Fruit fly (Drosophila melanogaster) whole organism, embryonic: Measurements from ENCODE around the gene sle.

Experiments
- Awh ChIP-seq: fragments of 200-800 bp; sonication (Bioruptor generic); IDR thresholded peaks from 2 replicates; pipeline ENCODE4, ENCODE4 v1.3.6; 2022; ENCODE audit warnings: missing biosample characterization, missing genetic modification characterization
- B-H1 ChIP-seq: fragments of 200-800 bp; sonication (Bioruptor generic); IDR thresholded peaks from 3 replicates; pipeline ENCODE4 v1.3.6; 2022; ENCODE audit warnings: missing biosample characterization, missing genetic modification characterization
- CG10267 ChIP-seq: fragments of 200-800 bp; sonication (Bioruptor generic); optimal IDR thresholded peaks from 2 replicates; lab custom pipeline; 2018; ENCODE audit warnings: missing biosample characterization, mild to moderate bottlenecking, missing genetic modification characterization, moderate library complexity
- CG10431 ChIP-seq: fragments of 200-800 bp; sonication (Bioruptor generic); optimal IDR thresholded peaks from 3 replicates; lab custom pipeline; 2018; ENCODE audit warnings: missing biosample characterization, mild to moderate bottlenecking, missing genetic modification characterization
- CG12659 ChIP-seq: fragments of 200-800 bp; sonication (Bioruptor generic); optimal IDR thresholded peaks from 3 replicates; lab custom pipeline; 2017; ENCODE audit warnings: mild to moderate bottlenecking, missing biosample characterization, missing genetic modification reagents, missing genetic modification characterization
- CG12769 ChIP-seq: fragments of 200-800 bp; sonication (Bioruptor generic); optimal IDR thresholded peaks from 2 replicates; lab custom pipeline; 2019; ENCODE audit warnings: missing biosample characterization, mild to moderate bottlenecking, missing genetic modification characterization, moderate library complexity
- CG12942 ChIP-seq: fragments of 200-800 bp; sonication (Bioruptor generic); optimal IDR thresholded peaks from 3 replicates; lab custom pipeline; 2016; ENCODE audit warnings: missing biosample characterization, missing genetic modification characterization
- CG16815 ChIP-seq: fragments of 200-800 bp; sonication (Bioruptor generic); optimal IDR thresholded peaks from 3 replicates; lab custom pipeline; 2017; ENCODE audit warnings: missing biosample characterization, mild to moderate bottlenecking, missing genetic modification characterization
- CG1832 ChIP-seq: fragments of 200-800 bp; sonication (Bioruptor generic); optimal IDR thresholded peaks from 2 replicates; lab custom pipeline; 2017; ENCODE audit warnings: missing biosample characterization, mild to moderate bottlenecking, missing genetic modification characterization, inconsistent platforms
- CG2120 ChIP-seq: fragments of 200-800 bp; sonication (Bioruptor generic); optimal IDR thresholded peaks from 3 replicates; lab custom pipeline; 2016; ENCODE audit warnings: missing biosample characterization, missing genetic modification characterization
- CG2199 ChIP-seq: fragments of 200-800 bp; sonication (Bioruptor generic); IDR thresholded peaks from 3 replicates; pipeline ENCODE4 v1.3.6; 2022; ENCODE audit warnings: missing biosample characterization, missing genetic modification characterization
- CG30020 ChIP-seq: fragments of 200-800 bp; optimal IDR thresholded peaks from 2 replicates; lab custom pipeline; 2019; ENCODE audit warnings: missing biosample characterization, mild to moderate bottlenecking, missing genetic modification characterization, moderate library complexity
- CG32767 ChIP-seq: fragments of 200-800 bp; sonication (Bioruptor generic); IDR thresholded peaks from 2 replicates; pipeline ENCODE4 v1.3.6; 2022; ENCODE audit warnings: missing biosample characterization, missing genetic modification characterization
- CG7372 ChIP-seq: fragments of 200-800 bp; sonication (Bioruptor generic); IDR thresholded peaks from 2 replicates; pipeline ENCODE4 v1.3.6; 2022; ENCODE audit warnings: missing biosample characterization, missing genetic modification characterization
- CG8388 ChIP-seq: fragments of 200-800 bp; sonication (Bioruptor generic); optimal IDR thresholded peaks from 2 replicates; lab custom pipeline; 2019; ENCODE audit warnings: missing biosample characterization, mild to moderate bottlenecking, missing genetic modification characterization, moderate library complexity
- CrebB ChIP-seq: fragments of 200-800 bp; sonication (Bioruptor generic); optimal IDR thresholded peaks from 3 replicates; lab custom pipeline; 2018; ENCODE audit warnings: missing biosample characterization, mild to moderate bottlenecking, missing genetic modification characterization
- HLH3B ChIP-seq: fragments of 200-800 bp; sonication (Bioruptor generic); IDR thresholded peaks from 2 replicates; pipeline ENCODE4 v1.3.6; 2022; ENCODE audit warnings: missing biosample characterization, missing genetic modification characterization
- HLHmδ ChIP-seq: fragments of 200-800 bp; sonication (Bioruptor generic); optimal IDR thresholded peaks from 2 replicates; lab custom pipeline; 2018; ENCODE audit warnings: missing biosample characterization, mild to moderate bottlenecking, missing genetic modification characterization, moderate library complexity
- Hey ChIP-seq: fragments of 200-800 bp; sonication (Bioruptor generic); optimal IDR thresholded peaks from 3 replicates; lab custom pipeline; 2018; ENCODE audit warnings: missing biosample characterization, mild to moderate bottlenecking, missing genetic modification characterization
- Jarid2 ChIP-seq: fragments of 200-800 bp; sonication (Bioruptor generic); optimal IDR thresholded peaks from 3 replicates; lab custom pipeline; 2017; ENCODE audit warnings: mild to moderate bottlenecking, missing biosample characterization, missing genetic modification reagents, missing genetic modification characterization
- Kr ChIP-seq: fragments of 200-800 bp; sonication (Bioruptor generic); optimal IDR thresholded peaks from 2 replicates; lab custom pipeline; 2017; ENCODE audit warnings: missing biosample characterization, mild to moderate bottlenecking, missing genetic modification characterization
- Lim3 ChIP-seq: fragments of 200-800 bp; sonication (Bioruptor generic); IDR thresholded peaks from 2 replicates; pipeline ENCODE4 v1.3.6; 2022; ENCODE audit warnings: missing biosample characterization, missing genetic modification characterization
- Opbp ChIP-seq: fragments of 200-800 bp; sonication (Bioruptor generic); IDR thresholded peaks from 3 replicates; pipeline ENCODE4 v1.3.6; 2022; ENCODE audit warnings: missing biosample characterization, missing genetic modification characterization; ENCODE audit not compliant: partially characterized antibody
- Pdp1 ChIP-seq, 2 experiments: fragments of 200-800 bp; sonication (Bioruptor generic); optimal IDR thresholded peaks; 3 replicates each; lab custom pipeline; 2016; ENCODE audit warnings: missing biosample characterization in 2 of 2, missing genetic modification characterization in 2 of 2, mild to moderate bottlenecking in 1 of 2, moderate library complexity in 1 of 2
- Sox102F ChIP-seq: fragments of 200-800 bp; sonication (Bioruptor generic); optimal IDR thresholded peaks from 2 replicates; lab custom pipeline; 2018; ENCODE audit warnings: missing biosample characterization, mild to moderate bottlenecking, missing genetic modification characterization, moderate library complexity
- Tbp ChIP-seq: fragments of >200 bp; optimal IDR thresholded peaks from 2 replicates; lab custom pipeline; 2018; ENCODE audit warnings: missing biosample characterization, missing genetic modification characterization
- Trl ChIP-seq, 3 experiments: fragments of >200 bp in 2 of 3; fragments of 200-800 bp in 1 of 3; sonication (Bioruptor generic) in 1 of 3; optimal IDR thresholded peaks; 2 replicates in 1 of 3; 3 replicates in 2 of 3; lab custom pipeline; 2016 to 2017; ENCODE audit warnings: missing biosample characterization in 1 of 3, missing genetic modification characterization in 1 of 3
- ab ChIP-seq: fragments of 200-800 bp; sonication (Bioruptor generic); optimal IDR thresholded peaks from 2 replicates; lab custom pipeline; 2016; ENCODE audit warnings: missing biosample characterization, missing genetic modification characterization
- ac ChIP-seq: fragments of 200-800 bp; sonication (Bioruptor generic); optimal IDR thresholded peaks from 3 replicates; lab custom pipeline; 2017; ENCODE audit warnings: missing biosample characterization, mild to moderate bottlenecking, missing genetic modification characterization
- al ChIP-seq: fragments of 200-800 bp; sonication (Bioruptor generic); IDR thresholded peaks from 2 replicates; pipeline ENCODE4 v1.3.6; 2022; ENCODE audit warnings: missing biosample characterization, missing genetic modification characterization
- bab2 ChIP-seq: fragments of 200-800 bp; sonication (Bioruptor generic); optimal IDR thresholded peaks from 2 replicates; lab custom pipeline; 2016; ENCODE audit warnings: missing biosample characterization, missing genetic modification characterization
- bbx ChIP-seq: fragments of 200-800 bp; sonication (Bioruptor generic); IDR thresholded peaks from 2 replicates; pipeline ENCODE4 v1.3.6; 2022; ENCODE audit warnings: missing biosample characterization, missing genetic modification characterization; ENCODE audit not compliant: partially characterized antibody
- cg ChIP-seq: fragments of 200-800 bp; sonication (Bioruptor generic); optimal IDR thresholded peaks from 3 replicates; lab custom pipeline; 2019; ENCODE audit warnings: missing biosample characterization, mild to moderate bottlenecking, missing genetic modification characterization, moderate library complexity
- chinmo ChIP-seq: fragments of 200-800 bp; sonication (Bioruptor generic); IDR thresholded peaks from 4 replicates; pipeline ENCODE4 v1.3.6; 2022; ENCODE audit warnings: missing biosample characterization, missing genetic modification characterization; ENCODE audit not compliant: partially characterized antibody
- cwo ChIP-seq: fragments of 200-800 bp; sonication (Bioruptor generic); optimal IDR thresholded peaks from 3 replicates; lab custom pipeline; 2017; ENCODE audit warnings: missing biosample characterization, missing genetic modification characterization, mild to moderate bottlenecking, moderate library complexity, missing genetic modification reagents
- dm ChIP-seq: fragments of 200-800 bp; sonication (Bioruptor generic); optimal IDR thresholded peaks from 3 replicates; lab custom pipeline; 2016; ENCODE audit warnings: missing biosample characterization, missing genetic modification characterization
- eve ChIP-seq, 2 experiments: fragments of >200 bp; optimal IDR thresholded peaks; 2 replicates each; lab custom pipeline; 2017; ENCODE audit warnings: missing biosample characterization in 2 of 2, missing genetic modification characterization in 2 of 2
- exex ChIP-seq: fragments of 200-800 bp; sonication (Bioruptor generic); optimal IDR thresholded peaks from 4 replicates; lab custom pipeline; 2018; ENCODE audit warnings: missing biosample characterization, mild to moderate bottlenecking, missing genetic modification characterization, moderate library complexity
- gt ChIP-seq: fragments of 200-800 bp; sonication (Bioruptor generic); IDR thresholded peaks from 2 replicates; pipeline ENCODE4 v1.3.6; 2022; ENCODE audit warnings: missing biosample characterization, missing genetic modification characterization
- hbn ChIP-seq: fragments of 200-800 bp; sonication (Bioruptor generic); IDR thresholded peaks from 2 replicates; pipeline ENCODE4 v1.3.6; 2022; ENCODE audit warnings: missing biosample characterization, missing genetic modification characterization; ENCODE audit not compliant: partially characterized antibody
- knrl ChIP-seq: fragments of 200-800 bp; sonication (Bioruptor generic); IDR thresholded peaks from 3 replicates; pipeline ENCODE4 v1.3.6; 2022; ENCODE audit warnings: missing biosample characterization, missing genetic modification characterization; ENCODE audit not compliant: partially characterized antibody
- nau ChIP-seq: fragments of 200-800 bp; sonication (Bioruptor generic); optimal IDR thresholded peaks from 3 replicates; lab custom pipeline; 2017; ENCODE audit warnings: missing biosample characterization, mild to moderate bottlenecking, missing genetic modification characterization, missing genetic modification reagents
- sd ChIP-seq: fragments of 200-800 bp; sonication (Bioruptor generic); optimal IDR thresholded peaks from 3 replicates; lab custom pipeline; 2018; ENCODE audit warnings: missing biosample characterization, mild to moderate bottlenecking, missing genetic modification characterization, moderate library complexity
- sima ChIP-seq: fragments of 200-800 bp; sonication (Bioruptor generic); optimal IDR thresholded peaks from 2 replicates; lab custom pipeline; 2016; ENCODE audit warnings: missing biosample characterization, missing genetic modification characterization
- tll ChIP-seq, 2 experiments: fragments of 200-800 bp in 1 of 2; fragments of >200 bp in 1 of 2; sonication (Bioruptor generic) in 1 of 2; optimal IDR thresholded peaks; 2 replicates each; lab custom pipeline; 2017 to 2019; ENCODE audit warnings: missing biosample characterization in 2 of 2, missing genetic modification characterization in 2 of 2, mild to moderate bottlenecking in 1 of 2, moderate library complexity in 1 of 2
- vnd ChIP-seq: fragments of 200-800 bp; sonication (Bioruptor generic); IDR thresholded peaks from 3 replicates; pipeline ENCODE4 v1.3.6; 2022; ENCODE audit warnings: missing biosample characterization, missing genetic modification characterization; ENCODE audit not compliant: partially characterized antibody
- zen2 ChIP-seq: fragments of 200-800 bp; sonication (Bioruptor generic); IDR thresholded peaks from 3 replicates; pipeline ENCODE4 v1.3.6; 2022; ENCODE audit warnings: missing biosample characterization, missing genetic modification characterization; ENCODE audit not compliant: partially characterized antibody
- zfh1 ChIP-seq: fragments of 200-800 bp; sonication (Bioruptor generic); IDR thresholded peaks from 3 replicates; pipeline ENCODE4 v1.3.6; 2022; ENCODE audit warnings: missing biosample characterization, missing genetic modification characterization

Gene sle

DNA sequence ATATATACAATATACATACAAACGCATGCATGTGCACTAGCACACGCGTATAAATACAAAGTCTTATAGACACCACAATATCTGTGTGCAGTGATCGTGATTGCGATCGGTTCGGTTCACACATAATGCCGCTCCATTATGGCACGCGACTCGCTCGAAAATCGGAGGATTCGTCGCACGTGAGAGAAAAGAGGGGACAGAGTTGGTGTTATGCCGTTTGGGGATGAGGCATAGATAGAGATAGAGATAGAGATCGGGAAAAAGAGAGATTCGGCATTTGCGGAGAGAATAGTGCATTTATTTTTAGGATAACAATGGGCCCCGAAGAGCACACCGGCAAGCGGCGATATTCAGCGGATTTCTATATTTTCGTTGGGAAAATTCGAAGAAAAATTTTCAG lies 48.7 kb upstream of the sle start:
- TF ChIP-seq gt, result no peak
- TF ChIP-seq Hey (tag; lab: Kevin White, UChicago), result no peak
- no peak for TF ChIP-seq Lim3 (GFP tag; lab: Robert Waterston, UW)
- TF ChIP-seq Kr (GFP tag; lab: Kevin White, UChicago), result no peak
- TF ChIP-seq al (GFP tag; lab: Robert Waterston, UW), result no peak
- TF ChIP-seq hbn (GFP tag; lab: Robert Waterston, UW), result no peak
- peak; percentile 55 for TF ChIP-seq Sox102F (GFP tag; lab: Kevin White, UChicago)
- no peak for TF ChIP-seq CG10431
- TF ChIP-seq CrebB (tag; lab: Kevin White, UChicago), result no peak
- no peak for TF ChIP-seq sima (GFP tag; lab: Kevin White, UChicago)
- TF ChIP-seq CG16815 (GFP tag; lab: Kevin White, UChicago), result no peak
- no peak for TF ChIP-seq CG12659 (GFP tag; lab: Kevin White, UChicago)
- 0 out of 3 replicates have a peak, but pooled peaks have one; percentile 11 for TF ChIP-seq zen2
- peak; percentile 57 for TF ChIP-seq cg (GFP tag; lab: Kevin White, UChicago)
- no peak for TF ChIP-seq ab (GFP tag; lab: Kevin White, UChicago)
- peak; percentile 32 to 46 for TF ChIP-seq Trl (optimal IDR thresholded peaks at IDR 0.05; lab: Kevin White, UChicago)
- TF ChIP-seq Trl (GFP tag; optimal IDR thresholded peaks at IDR 0.05; lab: Kevin White, UChicago), result no peak
- no peak for TF ChIP-seq B-H1 (GFP tag; lab: Robert Waterston, UW)
- no peak for TF ChIP-seq CG10267 (tag; lab: Kevin White, UChicago)
- TF ChIP-seq bab2 (GFP tag; lab: Kevin White, UChicago), result no peak
- TF ChIP-seq exex (tag; lab: Kevin White, UChicago), result no peak
- TF ChIP-seq Awh (GFP tag; lab: Robert Waterston, UW), result no peak
- peak; percentile 7 for TF ChIP-seq sd (tag; lab: Kevin White, UChicago)
- TF ChIP-seq Jarid2 (GFP tag; lab: Kevin White, UChicago), result no peak
- 0 out of 3 replicates have a peak, but pooled peaks have one; percentile 7 for TF ChIP-seq Opbp
- TF ChIP-seq HLH3B (GFP tag; lab: Robert Waterston, UW), result no peak
- TF ChIP-seq zfh1 (GFP tag; lab: Robert Waterston, UW), result 0 out of 3 replicates have a peak, but pooled peaks have one; percentile 14
- no peak for TF ChIP-seq knrl
- no peak for TF ChIP-seq CG8388 (GFP tag; lab: Kevin White, UChicago)
- TF ChIP-seq chinmo, result 0 out of 4 replicates have a peak, but pooled peaks have one; percentile 43
- TF ChIP-seq dm (GFP tag; lab: Kevin White, UChicago), result no peak
- no peak for TF ChIP-seq bbx (GFP tag; lab: Robert Waterston, UW)
- no peak for TF ChIP-seq tll (GFP tag; optimal IDR thresholded peaks at IDR 0.05; lab: Kevin White, UChicago)
- TF ChIP-seq eve (GFP tag; optimal IDR thresholded peaks at IDR 0.05; lab: Kevin White, UChicago), result no peak
- peak in 1 of 2 experiments; percentile 54 for TF ChIP-seq Pdp1 (GFP tag; optimal IDR thresholded peaks at IDR 0.05; lab: Kevin White, UChicago)
- TF ChIP-seq CG12769 (tag; lab: Kevin White, UChicago), result peak; percentile 71
- peak; percentile 81 for TF ChIP-seq cwo
- no peak for TF ChIP-seq Tbp
- TF ChIP-seq CG30020, result no peak
- no peak for TF ChIP-seq CG12942
- TF ChIP-seq CG7372, result no peak
- TF ChIP-seq CG2120 (GFP tag; lab: Kevin White, UChicago), result no peak
- TF ChIP-seq HLHmδ (GFP tag; lab: Kevin White, UChicago), result peak; percentile 93
- TF ChIP-seq nau, result peak; percentile 16
- no peak for TF ChIP-seq vnd (GFP tag; lab: Robert Waterston, UW)
- 0 out of 3 replicates have a peak, but pooled peaks have one; percentile 55 for TF ChIP-seq CG2199 (GFP tag; lab: Robert Waterston, UW)
- no peak for TF ChIP-seq CG1832 (GFP tag; lab: Kevin White, UChicago)
- no peak for TF ChIP-seq CG32767 (GFP tag; lab: Robert Waterston, UW)
- TF ChIP-seq ac (GFP tag; lab: Kevin White, UChicago), result no peak
